Fruit fly (Drosophila melanogaster) S2 (cell line): ENCODE data around the gene CG8607.

Source experiments
- CG8478 ChIP-seq: fragments of >200 bp; optimal IDR thresholded peaks from 2 replicates; lab custom pipeline; 2018
- CTCF ChIP-seq, 2 experiments: fragments of >200 bp; optimal IDR thresholded peaks; 2 replicates each; lab custom pipeline; 2018

DNA sequence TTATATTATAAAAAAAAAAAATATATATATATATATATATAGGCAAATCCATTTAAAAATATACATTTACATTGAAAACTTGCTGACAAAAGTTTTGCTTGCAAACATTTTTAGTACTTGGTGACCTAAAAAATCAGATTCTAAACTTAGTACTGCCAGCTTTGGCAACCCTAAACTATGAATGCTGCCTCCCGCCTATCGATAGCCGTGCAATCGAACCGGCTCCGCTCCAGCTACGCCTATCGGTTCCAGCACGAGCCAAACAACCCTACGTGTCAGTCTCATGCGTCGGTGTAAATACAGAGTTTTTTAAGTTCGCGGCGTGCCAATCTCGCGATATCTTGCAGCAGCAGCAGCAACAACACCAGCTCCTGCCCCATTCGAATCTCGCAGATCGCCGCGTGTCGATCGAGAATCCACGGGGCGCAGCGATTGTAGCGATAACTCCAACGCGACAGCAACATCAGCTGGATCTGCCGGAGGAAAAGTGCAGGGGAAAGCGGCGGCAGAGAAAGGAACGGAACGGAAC lies 40.5 kb downstream of the CG8607 start, which contains the start of gene Sec63:
- peak; percentile 16 to 40 for TF ChIP-seq CTCF (optimal IDR thresholded peaks at IDR 0.05; lab: Kevin White, UChicago)
- TF ChIP-seq CG8478 (lab: Kevin White, UChicago): no peak
